Worm (Caenorhabditis elegans) whole organism, L4 larva: ENCODE data around the gene fust-1.

Source experiments
- F37D6.2 ChIP-seq: sonication (generic microtip); optimal IDR thresholded peaks from 2 replicates; lab custom pipeline; 2016; ENCODE audit warnings: mild to moderate bottlenecking, missing genetic modification characterization, missing compliant biosample characterization
- F44E2.7 ChIP-seq: fragments of 200-800 bp; sonication (Bioruptor generic); IDR thresholded peaks from 2 replicates; pipeline ENCODE4 v2.1.2; 2022; ENCODE audit warnings: missing genetic modification characterization, missing compliant biosample characterization
- T20F7.1 ChIP-seq: fragments of 200-800 bp; sonication (Bioruptor generic); optimal IDR thresholded peaks from 2 replicates; lab custom pipeline; 2018; ENCODE audit warnings: mild to moderate bottlenecking, missing genetic modification characterization, missing compliant biosample characterization
- Y105C5A.15 ChIP-seq: fragments of 200-800 bp; sonication (Bioruptor generic); IDR thresholded peaks from 2 replicates; pipeline ENCODE4 v1.3.6; 2022; ENCODE audit warnings: missing genetic modification characterization, missing compliant biosample characterization
- ZK337.2 ChIP-seq: fragments of 200-800 bp; sonication (Bioruptor generic); IDR thresholded peaks from 2 replicates; pipeline ENCODE4 v1.3.6; 2022; ENCODE audit warnings: missing genetic modification reagents, missing genetic modification characterization, missing compliant biosample characterization
- aha-1 ChIP-seq: fragments of 150-350 bp; peaks from one replicate; lab custom pipeline; 2014; ENCODE audit warnings: missing biosample characterization, missing genetic modification characterization
- aly-2 ChIP-seq: sonication (generic microtip); optimal IDR thresholded peaks from 2 replicates; lab custom pipeline; 2018; ENCODE audit warnings: missing biosample characterization, missing genetic modification characterization
- ama-1 ChIP-seq: fragments of 150-350 bp; optimal IDR thresholded peaks from 2 replicates; lab custom pipeline; 2014; ENCODE audit warnings: inconsistent platforms, mixed read lengths
- attf-4 ChIP-seq: sonication (generic microtip); optimal IDR thresholded peaks from 3 replicates; lab custom pipeline; 2017; ENCODE audit warnings: missing biosample characterization, missing genetic modification characterization
- ceh-20 ChIP-seq: fragments of 200-800 bp; sonication (Bioruptor generic); IDR thresholded peaks from 2 replicates; pipeline ENCODE4 v1.3.6; 2022; ENCODE audit warnings: missing genetic modification reagents, missing genetic modification characterization, missing compliant biosample characterization
- ceh-28 ChIP-seq: fragments of 150-350 bp; optimal IDR thresholded peaks from 2 replicates; lab custom pipeline; 2014; ENCODE audit warnings: missing biosample characterization, missing genetic modification reagents, missing genetic modification characterization
- ceh-44 ChIP-seq: fragments of 200-800 bp; sonication (Bioruptor generic); IDR thresholded peaks from 2 replicates; pipeline ENCODE4 v1.3.6; 2022; ENCODE audit warnings: missing genetic modification reagents, missing genetic modification characterization, missing compliant biosample characterization
- ces-1 ChIP-seq: fragments of 150-350 bp; sonication (generic microtip); optimal IDR thresholded peaks from 4 replicates; lab custom pipeline; 2014; ENCODE audit warnings: missing biosample characterization, missing genetic modification reagents, missing genetic modification characterization
- ctbp-1 ChIP-seq: fragments of 200-800 bp; sonication (Bioruptor generic); IDR thresholded peaks from 2 replicates; pipeline ENCODE4 v1.3.6; 2022; ENCODE audit warnings: missing genetic modification reagents, missing genetic modification characterization, missing compliant biosample characterization
- dmd-6 ChIP-seq: fragments of 200-800 bp; sonication (Bioruptor generic); IDR thresholded peaks from 2 replicates; pipeline ENCODE4 v1.3.6; 2022; ENCODE audit warnings: missing genetic modification reagents, missing genetic modification characterization, missing compliant biosample characterization
- dpl-1 ChIP-seq: fragments of 150-350 bp; optimal IDR thresholded peaks from 2 replicates; lab custom pipeline; 2014; ENCODE audit warnings: missing biosample characterization, missing genetic modification reagents, missing genetic modification characterization
- egl-27 ChIP-seq: sonication (generic microtip); optimal IDR thresholded peaks from 3 replicates; lab custom pipeline; 2017; ENCODE audit warnings: missing biosample characterization, missing genetic modification reagents, missing genetic modification characterization
- hlh-30 ChIP-seq: sonication (generic microtip); optimal IDR thresholded peaks from 2 replicates; lab custom pipeline; 2017; ENCODE audit warnings: antibody characterized with exemption, mild to moderate bottlenecking, missing genetic modification characterization, missing compliant biosample characterization; ENCODE audit not compliant: insufficient read depth
- hmg-1.1 ChIP-seq: fragments of 200-800 bp; sonication (Bioruptor generic); IDR thresholded peaks from 2 replicates; pipeline ENCODE4 v1.3.6; 2022; ENCODE audit warnings: missing genetic modification reagents, missing genetic modification characterization, missing compliant biosample characterization
- jun-1 ChIP-seq: fragments of 150-350 bp; optimal IDR thresholded peaks from 2 replicates; lab custom pipeline; 2014; ENCODE audit warnings: missing biosample characterization, missing genetic modification reagents, missing genetic modification characterization
- lim-7 ChIP-seq: fragments of 200-800 bp; sonication (Bioruptor generic); IDR thresholded peaks from 2 replicates; pipeline ENCODE4 v1.3.6; 2022; ENCODE audit warnings: missing genetic modification characterization, missing compliant biosample characterization
- lin-1 ChIP-seq: fragments of 200-800 bp; sonication (Bioruptor generic); IDR thresholded peaks from 2 replicates; pipeline ENCODE4 v1.3.6; 2022; ENCODE audit warnings: missing genetic modification reagents, missing genetic modification characterization, missing compliant biosample characterization
- lin-13 ChIP-seq: fragments of 150-350 bp; optimal IDR thresholded peaks from 2 replicates; lab custom pipeline; 2014; ENCODE audit warnings: missing biosample characterization, missing genetic modification reagents, missing genetic modification characterization
- lin-15B ChIP-seq: fragments of 150-350 bp; sonication (generic microtip); optimal IDR thresholded peaks from 3 replicates; lab custom pipeline; 2014; ENCODE audit warnings: missing biosample characterization, missing genetic modification characterization
- lin-39 ChIP-seq: fragments of 150-350 bp; optimal IDR thresholded peaks from 2 replicates; lab custom pipeline; 2014; ENCODE audit warnings: missing biosample characterization, missing genetic modification reagents, missing genetic modification characterization
- lsy-2 ChIP-seq, 2 experiments: fragments of 150-350 bp in 1 of 2; sonication (generic microtip) in 1 of 2; optimal IDR thresholded peaks; 2 replicates each; lab custom pipeline; 2014 to 2017; ENCODE audit warnings: missing biosample characterization in 2 of 2, missing genetic modification characterization in 2 of 2
- madf-5 ChIP-seq, 2 experiments: fragments of 200-800 bp; sonication (Bioruptor generic); IDR thresholded peaks; 2 replicates each; pipeline ENCODE4 v1.3.6; 2022; ENCODE audit warnings: missing compliant biosample characterization in 2 of 2, missing genetic modification characterization in 2 of 2
- madf-9 ChIP-seq: fragments of 200-800 bp; sonication (Bioruptor generic); conservative IDR thresholded peaks from 2 replicates; pipeline ENCODE4 v1.3.6; 2022; ENCODE audit warnings: missing genetic modification reagents, missing genetic modification characterization, missing compliant biosample characterization
- mep-1 ChIP-seq: fragments of 150-350 bp; sonication (generic microtip); optimal IDR thresholded peaks from 3 replicates; lab custom pipeline; 2014; ENCODE audit warnings: missing biosample characterization, missing genetic modification characterization
- mes-2 ChIP-seq: sonication (generic microtip); optimal IDR thresholded peaks from 2 replicates; lab custom pipeline; 2016; ENCODE audit warnings: missing genotype, mild to moderate bottlenecking, missing genetic modification characterization, missing compliant biosample characterization; ENCODE audit not compliant: poor library complexity, severe bottlenecking
- mxl-3 ChIP-seq: fragments of 200-800 bp; sonication (Bioruptor generic); optimal IDR thresholded peaks from 2 replicates; lab custom pipeline; 2018; ENCODE audit warnings: mild to moderate bottlenecking, missing genetic modification characterization, missing compliant biosample characterization
- nhr-111 ChIP-seq: fragments of 200-800 bp; sonication (Bioruptor generic); optimal IDR thresholded peaks from 2 replicates; lab custom pipeline; 2018; ENCODE audit warnings: mild to moderate bottlenecking, missing genetic modification characterization, missing compliant biosample characterization
- nhr-237 ChIP-seq: sonication (generic microtip); optimal IDR thresholded peaks from 2 replicates; lab custom pipeline; 2017; ENCODE audit warnings: missing biosample characterization, missing genetic modification characterization
- nhr-25 ChIP-seq: sonication (generic microtip); optimal IDR thresholded peaks from 2 replicates; lab custom pipeline; 2017; ENCODE audit warnings: missing genetic modification characterization, mild to moderate bottlenecking, missing compliant biosample characterization, antibody characterized with exemption, moderate library complexity, borderline replicate concordance; ENCODE audit not compliant: insufficient read depth
- nhr-41 ChIP-seq: fragments of 200-800 bp; sonication (Bioruptor generic); IDR thresholded peaks from 2 replicates; pipeline ENCODE4 v1.3.6; 2022; ENCODE audit warnings: missing genetic modification reagents, missing genetic modification characterization, missing compliant biosample characterization
- nhr-48 ChIP-seq: sonication (generic microtip); optimal IDR thresholded peaks from 2 replicates; lab custom pipeline; 2016; ENCODE audit warnings: mild to moderate bottlenecking, missing genetic modification characterization, missing compliant biosample characterization
- nhr-77 ChIP-seq: fragments of 150-350 bp; optimal IDR thresholded peaks from 2 replicates; lab custom pipeline; 2014; ENCODE audit warnings: missing biosample characterization, missing genetic modification characterization
- pha-4 ChIP-seq, 2 experiments: fragments of 150-350 bp in 1 of 2; fragments of 200-800 bp in 1 of 2; sonication (Bioruptor generic) in 1 of 2; IDR thresholded peaks in 1 of 2; optimal IDR thresholded peaks in 1 of 2; 2 replicates each; pipeline versions ENCODE4 v1.3.6 to Lab custom; 2014 to 2022; ENCODE audit warnings: missing genetic modification characterization in 2 of 2, missing genetic modification reagents in 2 of 2, missing biosample characterization in 1 of 2, missing compliant biosample characterization in 1 of 2
- php-3 ChIP-seq: fragments of 200-800 bp; sonication (Bioruptor generic); IDR thresholded peaks from 2 replicates; pipeline ENCODE4 v1.3.6; 2022; ENCODE audit warnings: missing genetic modification reagents, missing genetic modification characterization, missing compliant biosample characterization
- pqm-1 ChIP-seq: sonication (generic microtip); optimal IDR thresholded peaks from 2 replicates; lab custom pipeline; 2017; ENCODE audit warnings: missing biosample characterization, missing genetic modification characterization
- rbr-2 ChIP-seq: sonication (generic microtip); optimal IDR thresholded peaks from 2 replicates; lab custom pipeline; 2016; ENCODE audit warnings: missing genotype, missing genetic modification characterization, missing compliant biosample characterization
- saeg-2 ChIP-seq: fragments of 200-800 bp; sonication (Bioruptor generic); IDR thresholded peaks from 2 replicates; pipeline ENCODE4 v1.3.6; 2022; ENCODE audit warnings: missing genetic modification reagents, missing genetic modification characterization, missing compliant biosample characterization
- skn-1 ChIP-seq: fragments of 150-350 bp; optimal IDR thresholded peaks from 2 replicates; lab custom pipeline; 2014; ENCODE audit warnings: missing biosample characterization, missing genetic modification characterization
- snpc-1.2 ChIP-seq: fragments of 200-800 bp; sonication (Bioruptor generic); IDR thresholded peaks from 2 replicates; pipeline ENCODE4 v1.3.6; 2022; ENCODE audit warnings: missing genetic modification reagents, missing genetic modification characterization, missing compliant biosample characterization
- snpc-4 ChIP-seq: fragments of 150-350 bp; optimal IDR thresholded peaks from 2 replicates; lab custom pipeline; 2014; ENCODE audit warnings: missing biosample characterization, missing genetic modification characterization
- unc-130 ChIP-seq: sonication (generic microtip); optimal IDR thresholded peaks from 2 replicates; lab custom pipeline; 2016; ENCODE audit warnings: missing genetic modification reagents, missing genetic modification characterization, missing compliant biosample characterization
- unc-62 ChIP-seq, 3 experiments: fragments of 150-350 bp in 1 of 3; sonication (generic microtip); optimal IDR thresholded peaks in 2 of 3; peaks in 1 of 3; 1 replicate in 1 of 3; 2 replicates in 2 of 3; lab custom pipeline; 2014 to 2017; ENCODE audit warnings: missing biosample characterization in 3 of 3, missing genetic modification characterization in 3 of 3, missing genetic modification reagents in 3 of 3, missing genotype in 1 of 3
- vab-7 ChIP-seq: fragments of 200-800 bp; sonication (Bioruptor generic); IDR thresholded peaks from 2 replicates; pipeline ENCODE4 v1.3.6; 2022; ENCODE audit warnings: missing genetic modification reagents, missing genetic modification characterization, missing compliant biosample characterization
- zfp-2 ChIP-seq: sonication (generic microtip); optimal IDR thresholded peaks from 2 replicates; lab custom pipeline; 2016; ENCODE audit warnings: mild to moderate bottlenecking, missing genetic modification characterization, missing compliant biosample characterization
- zip-11 ChIP-seq: fragments of 200-800 bp; sonication (Bioruptor generic); IDR thresholded peaks from 2 replicates; pipeline ENCODE4 v1.3.6; 2022; ENCODE audit warnings: missing genetic modification characterization, missing compliant biosample characterization

Gene fust-1

ce11 chrII:7200051-7200599, 47.7 kb downstream of the fust-1 start, which contains the start of gene pcrg-1 (continued):
- TF ChIP-seq rbr-2 (tag; lab: Kevin White, UChicago): peak; percentile 74
- TF ChIP-seq lin-15B (tag; lab: Kevin White, UChicago): no peak
- peak; percentile 76 for TF ChIP-seq nhr-111 (GFP tag; lab: Kevin White, UChicago)
- TF ChIP-seq hmg-1.1: peak; percentile 97
- TF ChIP-seq pqm-1 (tag; lab: Kevin White, UChicago): no peak
- TF ChIP-seq ZK337.2 (GFP tag; lab: Robert Waterston, UW): peak; percentile 21
- peak; percentile 66 for TF ChIP-seq lin-1 (GFP tag; lab: Robert Waterston, UW)
- peak; percentile 55; the same call in 1 of the 2 replicates for TF ChIP-seq F44E2.7
- peak; percentile 93 for TF ChIP-seq vab-7
- peak; percentile 62; the same call in 1 of the 2 replicates for TF ChIP-seq ceh-44 (GFP tag; lab: Robert Waterston, UW)
- TF ChIP-seq nhr-237 (tag; lab: Kevin White, UChicago): no peak
- peak; percentile 95 for TF ChIP-seq snpc-4
- no peak for TF ChIP-seq ama-1
- no peak for TF ChIP-seq ceh-28 (tag; lab: Kevin White, UChicago)
- peak; percentile 69 for TF ChIP-seq nhr-25
- TF ChIP-seq nhr-77 (tag; lab: Kevin White, UChicago): no peak
- peak; percentile 50 for TF ChIP-seq dpl-1 (GFP tag; lab: Kevin White, UChicago)
- TF ChIP-seq zfp-2 (tag; lab: Kevin White, UChicago): no peak
- TF ChIP-seq ctbp-1 (GFP tag; lab: Robert Waterston, UW): peak; percentile 76
- TF ChIP-seq unc-130 (GFP tag; lab: Kevin White, UChicago): peak; percentile 47
- TF ChIP-seq php-3 (GFP tag; lab: Robert Waterston, UW): peak; percentile 84
- TF ChIP-seq aly-2 (tag; lab: Kevin White, UChicago): no peak
- peak; percentile 90 for TF ChIP-seq Y105C5A.15 (GFP tag; lab: Robert Waterston, UW)
- peak; percentile 80 for TF ChIP-seq madf-9 (GFP tag; lab: Robert Waterston, UW)
- TF ChIP-seq pha-4 (GFP tag; IDR thresholded peaks at IDR 0.05; lab: Robert Waterston, UW): peak; percentile 89
- TF ChIP-seq pha-4 (tag; optimal IDR thresholded peaks at IDR 0.05; lab: Kevin White, UChicago): peak; percentile 42
- peak; percentile 55 for TF ChIP-seq dmd-6 (GFP tag; lab: Robert Waterston, UW)
- TF ChIP-seq nhr-41 (GFP tag; lab: Robert Waterston, UW): peak; percentile 89
- peak; percentile 35 for TF ChIP-seq T20F7.1 (GFP tag; lab: Kevin White, UChicago)
- peak; percentile 86 for TF ChIP-seq snpc-1.2 (GFP tag; lab: Robert Waterston, UW)
- TF ChIP-seq lsy-2 (tag; optimal IDR thresholded peaks at IDR 0.05; lab: Kevin White, UChicago): peak in 1 of 2 experiments; percentile 69
- TF ChIP-seq ceh-20 (GFP tag; lab: Robert Waterston, UW): peak; percentile 79
- peak; percentile 29 for TF ChIP-seq F37D6.2 (tag; lab: Kevin White, UChicago)
- peak; percentile 69 for TF ChIP-seq hlh-30 (tag; lab: Kevin White, UChicago)
- peak; percentile 67 for TF ChIP-seq nhr-48 (tag; lab: Kevin White, UChicago)
- no peak for TF ChIP-seq jun-1 (tag; lab: Kevin White, UChicago)
- TF ChIP-seq skn-1: no peak
- TF ChIP-seq mxl-3 (GFP tag; lab: Kevin White, UChicago): peak; percentile 85
- TF ChIP-seq saeg-2: peak; percentile 89
- TF ChIP-seq mes-2: peak; percentile 73
- peak; percentile 64 for TF ChIP-seq lin-13 (GFP tag; lab: Kevin White, UChicago)
- no peak for TF ChIP-seq ces-1
- peak; percentile 66 for TF ChIP-seq zip-11
- no peak for TF ChIP-seq egl-27 (tag; lab: Kevin White, UChicago)
- peak; percentile 23 to 70; a peak in 1 of 4 replicates for TF ChIP-seq madf-5 (GFP tag; IDR thresholded peaks at IDR 0.05; lab: Robert Waterston, UW)
- TF ChIP-seq lim-7 (GFP tag; lab: Robert Waterston, UW): peak; percentile 89
- TF ChIP-seq mep-1 (tag; lab: Kevin White, UChicago): peak; percentile 61
- TF ChIP-seq unc-62 (GFP tag; optimal IDR thresholded peaks at IDR 0.05 in 1 of 2; lab: Kevin White, UChicago): peak in 1 of 2 experiments; percentile 81
- no peak for TF ChIP-seq unc-62 (tag; optimal IDR thresholded peaks at IDR 0.05; lab: Kevin White, UChicago)
- no peak for TF ChIP-seq lin-39 (tag; lab: Kevin White, UChicago)
- peak; percentile 89 for TF ChIP-seq aha-1 (tag; lab: Kevin White, UChicago)
- TF ChIP-seq attf-4: no peak
